Fruit fly (Drosophila melanogaster) whole organism, prepupa: ENCODE data around the gene pcx.

Experiments
- CG10631 ChIP-seq: fragments of 200-800 bp; sonication (Bioruptor generic); optimal IDR thresholded peaks from 2 replicates; lab custom pipeline; 2016; ENCODE audit warnings: missing biosample characterization, missing genetic modification characterization
- CG10669 ChIP-seq: fragments of 200-800 bp; sonication (Bioruptor generic); optimal IDR thresholded peaks from 3 replicates; lab custom pipeline; 2018; ENCODE audit warnings: missing biosample characterization, mild to moderate bottlenecking, missing genetic modification characterization, moderate library complexity
- CG11294 ChIP-seq: fragments of 200-800 bp; sonication (Bioruptor generic); IDR thresholded peaks from 2 replicates; pipeline ENCODE4 v1.3.6; 2022; ENCODE audit warnings: missing biosample characterization, missing genetic modification characterization
- CG15336 ChIP-seq: fragments of 200-800 bp; sonication (Bioruptor generic); IDR thresholded peaks from 2 replicates; pipeline ENCODE4 v1.3.6; 2022; ENCODE audit warnings: missing biosample characterization, missing genetic modification characterization
- CG1621 ChIP-seq: fragments of 200-800 bp; sonication (Bioruptor generic); optimal IDR thresholded peaks from 3 replicates; lab custom pipeline; 2018; ENCODE audit warnings: missing biosample characterization, mild to moderate bottlenecking, missing genetic modification characterization
- CG31627 ChIP-seq: fragments of 200-800 bp; sonication (Bioruptor generic); optimal IDR thresholded peaks from 3 replicates; lab custom pipeline; 2016; ENCODE audit warnings: missing biosample characterization, missing genetic modification characterization
- CG32006 ChIP-seq: fragments of 200-800 bp; sonication (Bioruptor generic); optimal IDR thresholded peaks from 3 replicates; lab custom pipeline; 2017; ENCODE audit warnings: missing biosample characterization, mild to moderate bottlenecking, missing genetic modification characterization
- CG34406 ChIP-seq: fragments of 200-800 bp; sonication (Bioruptor generic); optimal IDR thresholded peaks from 3 replicates; lab custom pipeline; 2016; ENCODE audit warnings: missing biosample characterization, missing genetic modification characterization
- CG3919 ChIP-seq: fragments of 200-800 bp; sonication (Bioruptor generic); optimal IDR thresholded peaks from 3 replicates; lab custom pipeline; 2016; ENCODE audit warnings: missing biosample characterization, missing genetic modification characterization
- CG6276 ChIP-seq: fragments of 200-800 bp; sonication (Bioruptor generic); optimal IDR thresholded peaks from 2 replicates; lab custom pipeline; 2017; ENCODE audit warnings: missing biosample characterization, mild to moderate bottlenecking, missing genetic modification characterization
- CG6792 ChIP-seq: fragments of 200-800 bp; sonication (Bioruptor generic); optimal IDR thresholded peaks from 3 replicates; lab custom pipeline; 2016; ENCODE audit warnings: missing biosample characterization, missing genetic modification characterization
- CG6808 ChIP-seq: fragments of 200-800 bp; sonication (Bioruptor generic); optimal IDR thresholded peaks from 3 replicates; lab custom pipeline; 2017; ENCODE audit warnings: missing biosample characterization, missing genetic modification characterization, mild to moderate bottlenecking, moderate library complexity, missing genetic modification reagents
- CG6854 ChIP-seq: fragments of 200-800 bp; sonication (Bioruptor generic); optimal IDR thresholded peaks from 2 replicates; lab custom pipeline; 2017; ENCODE audit warnings: missing biosample characterization, mild to moderate bottlenecking, missing genetic modification characterization
- CG7368 ChIP-seq: fragments of 200-800 bp; sonication (Bioruptor generic); optimal IDR thresholded peaks from 3 replicates; lab custom pipeline; 2016; ENCODE audit warnings: missing biosample characterization, missing genetic modification characterization
- CG8119 ChIP-seq: fragments of 200-800 bp; sonication (Bioruptor generic); IDR thresholded peaks from 3 replicates; pipeline ENCODE4 v1.3.6; 2022; ENCODE audit warnings: missing biosample characterization, missing genetic modification characterization
- CG8319 ChIP-seq: fragments of 200-800 bp; sonication (Bioruptor generic); optimal IDR thresholded peaks from 3 replicates; lab custom pipeline; 2016; ENCODE audit warnings: missing biosample characterization, missing genetic modification characterization
- CG9139 ChIP-seq: fragments of 200-800 bp; sonication (Bioruptor generic); optimal IDR thresholded peaks from 3 replicates; lab custom pipeline; 2017; ENCODE audit warnings: missing biosample characterization, mild to moderate bottlenecking, missing genetic modification characterization
- Eip75B ChIP-seq: fragments of 200-800 bp; sonication (Bioruptor generic); optimal IDR thresholded peaks from 3 replicates; lab custom pipeline; 2016; ENCODE audit warnings: missing biosample characterization, missing genetic modification characterization
- Eip78C ChIP-seq: fragments of 200-800 bp; sonication (Bioruptor generic); peaks from one replicate; lab custom pipeline; 2016; ENCODE audit warnings: missing biosample characterization, missing genetic modification characterization
- Eip93F ChIP-seq: fragments of 200-800 bp; sonication (Bioruptor generic); optimal IDR thresholded peaks from 2 replicates; lab custom pipeline; 2016; ENCODE audit warnings: missing biosample characterization, mild to moderate bottlenecking, missing genetic modification characterization
- Ets21C ChIP-seq: fragments of 200-800 bp; sonication (Bioruptor generic); optimal IDR thresholded peaks from 3 replicates; lab custom pipeline; 2016; ENCODE audit warnings: missing biosample characterization, missing genetic modification characterization
- Ets96B ChIP-seq: fragments of 200-800 bp; optimal IDR thresholded peaks from 2 replicates; lab custom pipeline; 2019; ENCODE audit warnings: missing biosample characterization, mild to moderate bottlenecking, missing genetic modification characterization, moderate library complexity
- Hr39 ChIP-seq: fragments of 200-800 bp; sonication (Bioruptor generic); optimal IDR thresholded peaks from 2 replicates; lab custom pipeline; 2016; ENCODE audit warnings: missing biosample characterization, missing genetic modification characterization
- Hr4 ChIP-seq: fragments of 200-800 bp; sonication (Bioruptor generic); optimal IDR thresholded peaks from 3 replicates; lab custom pipeline; 2016; ENCODE audit warnings: missing biosample characterization, missing genetic modification characterization
- Lpt ChIP-seq: fragments of 200-800 bp; sonication (Bioruptor generic); optimal IDR thresholded peaks from 3 replicates; lab custom pipeline; 2016; ENCODE audit warnings: missing biosample characterization, missing genetic modification characterization
- OdsH ChIP-seq: fragments of 200-800 bp; sonication (Bioruptor generic); optimal IDR thresholded peaks from 3 replicates; lab custom pipeline; 2016; ENCODE audit warnings: missing biosample characterization, missing genetic modification characterization
- Sox102F ChIP-seq: fragments of 200-800 bp; sonication (Bioruptor generic); optimal IDR thresholded peaks from 2 replicates; lab custom pipeline; 2016; ENCODE audit warnings: missing biosample characterization, mild to moderate bottlenecking, missing genetic modification characterization
- Sox15 ChIP-seq: fragments of 200-800 bp; sonication (Bioruptor generic); optimal IDR thresholded peaks from 3 replicates; lab custom pipeline; 2016; ENCODE audit warnings: missing biosample characterization, missing genetic modification characterization
- achi ChIP-seq: fragments of 200-800 bp; sonication (Bioruptor generic); optimal IDR thresholded peaks from 3 replicates; lab custom pipeline; 2016; ENCODE audit warnings: missing biosample characterization, missing genetic modification characterization
- dac ChIP-seq: fragments of 200-800 bp; sonication (Bioruptor generic); optimal IDR thresholded peaks from 2 replicates; lab custom pipeline; 2017; ENCODE audit warnings: missing biosample characterization, mild to moderate bottlenecking, missing genetic modification characterization
- dsx ChIP-seq: fragments of 200-800 bp; optimal IDR thresholded peaks from 3 replicates; lab custom pipeline; 2019; ENCODE audit warnings: missing biosample characterization, mild to moderate bottlenecking, missing genetic modification characterization, moderate library complexity; ENCODE audit not compliant: poor library complexity, severe bottlenecking
- eg ChIP-seq: fragments of 200-800 bp; sonication (Bioruptor generic); IDR thresholded peaks from 3 replicates; pipeline ENCODE4 v1.3.6; 2022; ENCODE audit warnings: missing biosample characterization, missing genetic modification characterization
- fd59A ChIP-seq: fragments of 200-800 bp; sonication (Bioruptor generic); optimal IDR thresholded peaks from 2 replicates; lab custom pipeline; 2017; ENCODE audit warnings: missing biosample characterization, mild to moderate bottlenecking, missing genetic modification characterization, missing genetic modification reagents
- fd85E ChIP-seq: fragments of 200-800 bp; sonication (Bioruptor generic); optimal IDR thresholded peaks from 3 replicates; lab custom pipeline; 2016; ENCODE audit warnings: missing biosample characterization, missing genetic modification characterization
- lz ChIP-seq: fragments of 200-800 bp; sonication (Bioruptor generic); optimal IDR thresholded peaks from 3 replicates; lab custom pipeline; 2016; ENCODE audit warnings: missing biosample characterization, missing genetic modification characterization
- net ChIP-seq: fragments of 200-800 bp; sonication (Bioruptor generic); optimal IDR thresholded peaks from 3 replicates; lab custom pipeline; 2016; ENCODE audit warnings: missing biosample characterization, missing genetic modification characterization
- pdm3 ChIP-seq: fragments of 200-800 bp; sonication (Bioruptor generic); optimal IDR thresholded peaks from 3 replicates; lab custom pipeline; 2016; ENCODE audit warnings: missing biosample characterization, missing genetic modification characterization
- salr ChIP-seq, 2 experiments: fragments of 200-800 bp; sonication (Bioruptor generic); optimal IDR thresholded peaks; 3 replicates each; lab custom pipeline; 2016 to 2018; ENCODE audit warnings: missing biosample characterization in 2 of 2, missing genetic modification characterization in 2 of 2, mild to moderate bottlenecking in 1 of 2
- spab ChIP-seq: fragments of 200-800 bp; sonication (Bioruptor generic); optimal IDR thresholded peaks from 2 replicates; lab custom pipeline; 2017; ENCODE audit warnings: missing biosample characterization, mild to moderate bottlenecking, missing genetic modification characterization, missing genetic modification reagents
- ss ChIP-seq, 2 experiments: fragments of 200-800 bp; sonication (Bioruptor generic); optimal IDR thresholded peaks; 2 replicates in 1 of 2; 3 replicates in 1 of 2; lab custom pipeline; 2017 to 2018; ENCODE audit warnings: mild to moderate bottlenecking in 2 of 2, missing biosample characterization in 2 of 2, missing genetic modification characterization in 2 of 2, moderate library complexity in 1 of 2
- svp ChIP-seq: fragments of 200-800 bp; sonication (Bioruptor generic); peaks from one replicate; lab custom pipeline; 2016; ENCODE audit warnings: missing biosample characterization, missing genetic modification characterization
- vri ChIP-seq: fragments of 200-800 bp; sonication (Bioruptor generic); optimal IDR thresholded peaks from 3 replicates; lab custom pipeline; 2016; ENCODE audit warnings: missing biosample characterization, mild to moderate bottlenecking, missing genetic modification characterization

Gene pcx

dm6 chrX:2255035-2255434, 29.9 kb downstream of the pcx start:
- TF ChIP-seq CG11294 (GFP tag; lab: Robert Waterston, UW) (no peak), CG8319 (GFP tag; lab: Kevin White, UChicago) (no peak), salr (GFP tag; optimal IDR thresholded peaks at IDR 0.05; lab: Kevin White, UChicago) (no peak), CG6854 (GFP tag; lab: Kevin White, UChicago) (no peak), svp (no peak), lz (no peak), eg (GFP tag; lab: Robert Waterston, UW) (no peak), CG32006 (GFP tag; lab: Kevin White, UChicago) (no peak), Eip78C (no peak), CG1621 (no peak), pdm3 (GFP tag; lab: Kevin White, UChicago) (no peak), vri (GFP tag; lab: Kevin White, UChicago) (no peak), net (GFP tag; lab: Kevin White, UChicago) (no peak), Hr4 (GFP tag; lab: Kevin White, UChicago) (no peak), OdsH (GFP tag; lab: Kevin White, UChicago) (no peak), dsx (no peak), Sox15 (GFP tag; lab: Kevin White, UChicago) (no peak)

dm6 chrX:2258602-2259233, 33.6 kb downstream of the pcx start:
- peak; percentile 43 for TF ChIP-seq CG32006 (GFP tag; lab: Kevin White, UChicago)
- TF ChIP-seq CG6276 (GFP tag; lab: Kevin White, UChicago): peak; percentile 30
- no peak for TF ChIP-seq spab (GFP tag; lab: Kevin White, UChicago)
- TF ChIP-seq svp: no peak
- TF ChIP-seq dac (GFP tag; lab: Kevin White, UChicago): peak; percentile 1
- TF ChIP-seq Ets96B (tag; lab: Kevin White, UChicago): peak; percentile 6
- TF ChIP-seq CG6792 (GFP tag; lab: Kevin White, UChicago): no peak
- TF ChIP-seq CG3919 (GFP tag; lab: Kevin White, UChicago): peak; percentile 9
- peak; percentile 18 for TF ChIP-seq CG10669 (GFP tag; lab: Kevin White, UChicago)
- peak; percentile 30 for TF ChIP-seq achi (GFP tag; lab: Kevin White, UChicago)
- TF ChIP-seq CG8119 (GFP tag; lab: Robert Waterston, UW): 0 out of 3 replicates have a peak, but pooled peaks have one; percentile 39
- peak; percentile 9 for TF ChIP-seq fd59A (GFP tag; lab: Kevin White, UChicago)
- peak; percentile 19 for TF ChIP-seq Hr4 (GFP tag; lab: Kevin White, UChicago)
- peak; percentile 61 for TF ChIP-seq Eip78C
- peak; percentile 11 for TF ChIP-seq CG9139 (GFP tag; lab: Kevin White, UChicago)
- no peak for TF ChIP-seq CG10631
- peak; percentile 15 for TF ChIP-seq CG7368
- TF ChIP-seq Eip93F (GFP tag; lab: Kevin White, UChicago): no peak
- TF ChIP-seq CG15336 (GFP tag; lab: Robert Waterston, UW): peak; percentile 50; the same call in 1 of the 2 replicates
- peak in 1 of 2 experiments; percentile 39 for TF ChIP-seq ss (GFP tag; optimal IDR thresholded peaks at IDR 0.05; lab: Kevin White, UChicago)
- TF ChIP-seq CG6808 (GFP tag; lab: Kevin White, UChicago): peak; percentile 20
- no peak for TF ChIP-seq CG34406
- no peak for TF ChIP-seq Sox15 (GFP tag; lab: Kevin White, UChicago)
- TF ChIP-seq, all 60 proteins: peak for 16

dm6 chrX:2259763-2260162, 34.7 kb downstream of the pcx start, which contains the start of gene CG3078:
CG3078 (minus strand) TSS chrX:2259863.
- no peak for TF ChIP-seq fd85E (GFP tag; lab: Kevin White, UChicago)
- TF ChIP-seq Sox102F (GFP tag; lab: Kevin White, UChicago): no peak
- TF ChIP-seq Hr39 (GFP tag; lab: Kevin White, UChicago): no peak
- TF ChIP-seq salr (GFP tag; optimal IDR thresholded peaks at IDR 0.05; lab: Kevin White, UChicago): no peak
- TF ChIP-seq CG15336 (GFP tag; lab: Robert Waterston, UW): no peak
- no peak for TF ChIP-seq fd59A (GFP tag; lab: Kevin White, UChicago)
- no peak for TF ChIP-seq CG31627 (GFP tag; lab: Kevin White, UChicago)
- no peak for TF ChIP-seq CG6808 (GFP tag; lab: Kevin White, UChicago)
- TF ChIP-seq Lpt (GFP tag; lab: Kevin White, UChicago): no peak
- TF ChIP-seq dsx: no peak
- TF ChIP-seq pdm3 (GFP tag; lab: Kevin White, UChicago): no peak
- no peak for TF ChIP-seq Ets21C
- no peak for TF ChIP-seq Eip75B (GFP tag; lab: Kevin White, UChicago)
